Worm (Caenorhabditis elegans) whole organism, young adult: ENCODE measurements around the gene pitr-3.

Source experiments
- gei-17 ChIP-seq: fragments of 200-800 bp; sonication (Bioruptor generic); optimal IDR thresholded peaks from 2 replicates; lab custom pipeline; 2018; ENCODE audit warnings: mild to moderate bottlenecking, missing genetic modification characterization, missing compliant biosample characterization
- lsy-27 ChIP-seq: sonication (generic microtip); optimal IDR thresholded peaks from 2 replicates; lab custom pipeline; 2017; ENCODE audit warnings: missing genetic modification characterization, mild to moderate bottlenecking, missing compliant biosample characterization, antibody characterized with exemption, missing genotype, borderline replicate concordance; ENCODE audit not compliant: insufficient read depth
- tbx-9 ChIP-seq: sonication (generic microtip); optimal IDR thresholded peaks from 2 replicates; lab custom pipeline; 2016; ENCODE audit warnings: borderline replicate concordance, missing genetic modification characterization, inconsistent platforms, missing compliant biosample characterization

ce11 chrV:9141297-9141696 lies at the start of gene pitr-3:
- no peak for TF ChIP-seq tbx-9 (tag; lab: Kevin White, UChicago)
- TF ChIP-seq lsy-27 (tag; lab: Kevin White, UChicago) = no peak
- TF ChIP-seq gei-17 (GFP tag; lab: Kevin White, UChicago) = no peak
